Worm (Caenorhabditis elegans) whole organism, L3 larva: ENCODE data around the gene F22B8.7.

ENCODE experiments used
- egl-27 ChIP-seq: sonication (generic microtip); optimal IDR thresholded peaks from 4 replicates; lab custom pipeline; 2017; ENCODE audit warnings: missing biosample characterization, missing genetic modification reagents, missing genetic modification characterization
- nhr-77 ChIP-seq: fragments of 150-350 bp; optimal IDR thresholded peaks from 2 replicates; lab custom pipeline; 2014; ENCODE audit warnings: missing biosample characterization, missing genetic modification characterization
- unc-39 ChIP-seq: sonication (generic microtip); optimal IDR thresholded peaks from 4 replicates; lab custom pipeline; 2017; ENCODE audit warnings: missing biosample characterization, missing genetic modification characterization

- TF ChIP-seq egl-27 (tag; lab: Kevin White, UChicago) (no peak), nhr-77 (tag; lab: Kevin White, UChicago) (no peak), unc-39 (no peak)
These were observed 48.5 kb upstream of the F22B8.7 start, which contains the start of gene T10C6.15 for ce11 chrV:16045837-16046236.
